Fruit fly (Drosophila melanogaster) whole organism, wandering third instar larva: ENCODE results near the gene CG43800.

ENCODE experiments used
- Abd-B ChIP-seq: fragments of >200 bp; optimal IDR thresholded peaks from 2 replicates; lab custom pipeline; 2017; ENCODE audit warnings: missing biosample characterization, missing genetic modification characterization
- CG32264 ChIP-seq: fragments of 200-800 bp; sonication (Bioruptor generic); optimal IDR thresholded peaks from 2 replicates; lab custom pipeline; 2016; ENCODE audit warnings: missing biosample characterization, missing genetic modification characterization
- CG9705 ChIP-seq: fragments of 200-800 bp; sonication (Bioruptor generic); optimal IDR thresholded peaks from 2 replicates; lab custom pipeline; 2018; ENCODE audit warnings: missing biosample characterization, mild to moderate bottlenecking, missing genetic modification characterization
- CrebA ChIP-seq: fragments of 200-800 bp; sonication (Bioruptor generic); optimal IDR thresholded peaks from 2 replicates; lab custom pipeline; 2016; ENCODE audit warnings: missing biosample characterization, mild to moderate bottlenecking, missing genetic modification characterization, borderline replicate concordance
- Dfd ChIP-seq: fragments of >200 bp; optimal IDR thresholded peaks from 2 replicates; lab custom pipeline; 2017; ENCODE audit warnings: missing biosample characterization, missing genetic modification characterization
- GATAd ChIP-seq: sonication (Bioruptor generic); optimal IDR thresholded peaks from 2 replicates; lab custom pipeline; 2016; ENCODE audit warnings: missing biosample characterization, missing genetic modification characterization
- HLH106 ChIP-seq: fragments of 200-800 bp; optimal IDR thresholded peaks from 3 replicates; lab custom pipeline; 2019; ENCODE audit warnings: missing biosample characterization, mild to moderate bottlenecking, missing genetic modification characterization, moderate library complexity
- Hnf4 ChIP-seq: fragments of 200-800 bp; sonication (Bioruptor generic); optimal IDR thresholded peaks from 2 replicates; lab custom pipeline; 2016; ENCODE audit warnings: missing biosample characterization, mild to moderate bottlenecking, missing genetic modification characterization
- Hr78 ChIP-seq: fragments of >200 bp; optimal IDR thresholded peaks from 2 replicates; lab custom pipeline; 2017; ENCODE audit warnings: missing biosample characterization, missing genetic modification characterization
- Hr83 ChIP-seq: fragments of 200-300 bp; sonication (Bioruptor generic); optimal IDR thresholded peaks from 2 replicates; lab custom pipeline; 2016; ENCODE audit warnings: missing biosample characterization, mild to moderate bottlenecking, missing genetic modification characterization, moderate library complexity; ENCODE audit not compliant: poor library complexity, severe bottlenecking
- Jra ChIP-seq: sonication (Bioruptor generic); optimal IDR thresholded peaks from 2 replicates; lab custom pipeline; 2016; ENCODE audit warnings: missing biosample characterization, missing genetic modification characterization
- Mio ChIP-seq: sonication (Bioruptor generic); optimal IDR thresholded peaks from 2 replicates; lab custom pipeline; 2016; ENCODE audit warnings: missing biosample characterization, missing genetic modification characterization
- Myc ChIP-seq: fragments of >200 bp; optimal IDR thresholded peaks from 2 replicates; lab custom pipeline; 2017
- OdsH ChIP-seq: fragments of 200-800 bp; sonication (Bioruptor generic); optimal IDR thresholded peaks from 2 replicates; lab custom pipeline; 2016; ENCODE audit warnings: missing biosample characterization, mild to moderate bottlenecking, missing genetic modification characterization
- Rel ChIP-seq, 2 experiments: fragments of 200-800 bp; sonication (Bioruptor generic) in 1 of 2; optimal IDR thresholded peaks; 2 replicates in 1 of 2; 3 replicates in 1 of 2; lab custom pipeline; 2016 to 2019; ENCODE audit warnings: mild to moderate bottlenecking in 2 of 2, missing biosample characterization in 2 of 2, missing genetic modification characterization in 2 of 2, moderate library complexity in 1 of 2
- Sp1 ChIP-seq: fragments of 200-800 bp; sonication (Bioruptor generic); optimal IDR thresholded peaks from 3 replicates; lab custom pipeline; 2019; ENCODE audit warnings: missing biosample characterization, mild to moderate bottlenecking, missing genetic modification characterization, moderate library complexity
- Vsx2 ChIP-seq: fragments of 200-300, 225-300 bp; sonication (Bioruptor generic); optimal IDR thresholded peaks from 2 replicates; lab custom pipeline; 2018; ENCODE audit warnings: missing biosample characterization, missing genetic modification characterization; ENCODE audit not compliant: partially characterized antibody
- br ChIP-seq: fragments of 200-800 bp; sonication (Bioruptor generic); optimal IDR thresholded peaks from 2 replicates; lab custom pipeline; 2016; ENCODE audit warnings: missing biosample characterization, missing genetic modification characterization
- brk ChIP-seq: fragments of 200-800 bp; sonication (Bioruptor generic); optimal IDR thresholded peaks from 2 replicates; lab custom pipeline; 2016; ENCODE audit warnings: missing biosample characterization, mild to moderate bottlenecking, missing genetic modification characterization
- dl ChIP-seq, 2 experiments: fragments of 175-275, 200-275 bp in 1 of 2; fragments of 200-275 bp in 1 of 2; sonication (Bioruptor generic); optimal IDR thresholded peaks; lab custom pipeline; 2018; ENCODE audit warnings: mild to moderate bottlenecking in 2 of 2, missing biosample characterization in 2 of 2, missing genetic modification characterization in 2 of 2, moderate library complexity in 2 of 2; ENCODE audit not compliant: partially characterized antibody in 2 of 2, insufficient read depth in 1 of 2
- dmrt93B ChIP-seq: fragments of 200-800 bp; sonication (Bioruptor generic); optimal IDR thresholded peaks from 2 replicates; lab custom pipeline; 2018; ENCODE audit warnings: missing biosample characterization, mild to moderate bottlenecking, missing genetic modification characterization
- dsf ChIP-seq: sonication (Bioruptor generic); optimal IDR thresholded peaks from 2 replicates; lab custom pipeline; 2016; ENCODE audit warnings: missing biosample characterization, missing genetic modification characterization, borderline replicate concordance
- ey ChIP-seq: fragments of 200-800 bp; sonication (Bioruptor generic); optimal IDR thresholded peaks from 2 replicates; lab custom pipeline; 2016; ENCODE audit warnings: missing biosample characterization, missing genetic modification characterization
- foxo ChIP-seq, 2 experiments: fragments of 200-800 bp; sonication (Bioruptor generic); optimal IDR thresholded peaks; 2 replicates in 1 of 2; 3 replicates in 1 of 2; lab custom pipeline; 2016 to 2017; ENCODE audit warnings: missing biosample characterization in 2 of 2, missing genetic modification characterization in 2 of 2
- fru ChIP-seq: fragments of 200-800 bp; sonication (Bioruptor generic); optimal IDR thresholded peaks from 3 replicates; lab custom pipeline; 2016; ENCODE audit warnings: missing biosample characterization, mild to moderate bottlenecking, missing genetic modification characterization
- h ChIP-seq: fragments of 200-800 bp; sonication (Bioruptor generic); optimal IDR thresholded peaks from 3 replicates; lab custom pipeline; 2016; ENCODE audit warnings: missing biosample characterization, mild to moderate bottlenecking, missing genetic modification characterization
- jim ChIP-seq: fragments of 175-275, 200-325 bp; sonication (Bioruptor generic); optimal IDR thresholded peaks from 2 replicates; lab custom pipeline; 2016; ENCODE audit warnings: missing biosample characterization, mild to moderate bottlenecking, missing genetic modification characterization
- lola ChIP-seq: fragments of >200 bp; optimal IDR thresholded peaks from 2 replicates; lab custom pipeline; 2017; ENCODE audit warnings: missing biosample characterization, missing genetic modification characterization
- pan ChIP-seq: fragments of >200 bp; optimal IDR thresholded peaks from 2 replicates; lab custom pipeline; 2017
- psq ChIP-seq: fragments of 200-800 bp; sonication (Bioruptor generic); optimal IDR thresholded peaks from 3 replicates; lab custom pipeline; 2017; ENCODE audit warnings: missing biosample characterization, mild to moderate bottlenecking, missing genetic modification characterization, moderate library complexity
- rgr ChIP-seq: fragments of 200-800 bp; sonication (Bioruptor generic); optimal IDR thresholded peaks from 3 replicates; lab custom pipeline; 2016; ENCODE audit warnings: missing biosample characterization, mild to moderate bottlenecking, missing genetic modification characterization
- sage ChIP-seq: fragments of 200-800 bp; sonication (Bioruptor generic); optimal IDR thresholded peaks from 2 replicates; lab custom pipeline; 2016; ENCODE audit warnings: missing biosample characterization, mild to moderate bottlenecking, missing genetic modification characterization
- sv ChIP-seq: fragments of 200-800 bp; sonication (Bioruptor generic); optimal IDR thresholded peaks from 3 replicates; lab custom pipeline; 2016; ENCODE audit warnings: missing biosample characterization, missing genetic modification characterization
- usp ChIP-seq: fragments of >200 bp; optimal IDR thresholded peaks from 2 replicates; lab custom pipeline; 2017; ENCODE audit warnings: missing biosample characterization, missing genetic modification characterization
- woc ChIP-seq: sonication (Bioruptor generic); optimal IDR thresholded peaks from 2 replicates; lab custom pipeline; 2016; ENCODE audit warnings: missing biosample characterization, mild to moderate bottlenecking, missing genetic modification characterization

Gene CG43800

dm6 chr2L:7264396-7264795 is 31.8 kb upstream of the CG43800 start:
- TF ChIP-seq woc (GFP tag; lab: Kevin White, UChicago), result no peak
- no peak for TF ChIP-seq pan (lab: Kevin White, UChicago)
- TF ChIP-seq GATAd (GFP tag; lab: Kevin White, UChicago), result no peak
- no peak for TF ChIP-seq jim (GFP tag; lab: Kevin White, UChicago)
- no peak for TF ChIP-seq psq (GFP tag; lab: Kevin White, UChicago)
- no peak for TF ChIP-seq CG32264 (GFP tag; lab: Kevin White, UChicago)
- TF ChIP-seq dmrt93B (GFP tag; lab: Kevin White, UChicago), result no peak
- TF ChIP-seq sage (GFP tag; lab: Kevin White, UChicago), result no peak
- no peak for TF ChIP-seq sv (GFP tag; lab: Kevin White, UChicago)
- TF ChIP-seq Hnf4, result no peak
- TF ChIP-seq CrebA (GFP tag; lab: Kevin White, UChicago), result no peak
- TF ChIP-seq usp, result no peak
- no peak for TF ChIP-seq Hr78
- no peak for TF ChIP-seq OdsH (GFP tag; lab: Kevin White, UChicago)

DNA sequence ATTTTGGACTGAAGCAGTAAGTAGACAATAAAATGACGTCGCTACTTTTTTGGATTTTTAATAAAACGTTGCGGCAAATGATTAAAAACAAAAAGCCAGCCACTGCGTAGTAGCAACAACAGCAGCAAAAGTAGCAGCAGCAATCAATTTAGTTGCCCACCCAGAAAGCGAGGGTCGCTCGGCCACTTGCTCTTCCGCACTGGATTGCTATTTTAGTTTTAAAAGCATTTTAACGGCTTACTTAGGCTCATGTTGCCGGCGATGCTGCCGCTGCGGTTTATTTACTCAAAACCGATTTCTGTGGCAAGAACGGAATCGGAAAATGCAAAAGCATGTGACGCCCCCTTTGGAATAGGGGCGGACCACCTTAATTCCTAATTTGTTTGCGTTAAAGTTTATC is 30.0 kb upstream of the CG43800 start:
- TF ChIP-seq Hr83 (GFP tag; lab: Kevin White, UChicago) (no peak), Rel (GFP tag; optimal IDR thresholded peaks at IDR 0.05; lab: Kevin White, UChicago) (no peak), Rel (tag; optimal IDR thresholded peaks at IDR 0.05; lab: Kevin White, UChicago) (no peak), usp (no peak), Abd-B (GFP tag; lab: Kevin White, UChicago) (no peak), GATAd (GFP tag; lab: Kevin White, UChicago) (no peak), Hnf4 (no peak), dl (GFP tag; optimal IDR thresholded peaks at IDR 0.05; lab: Kevin White, UChicago; ENCODE audit: insufficient read depth in 1 of 2, partially characterized antibody in 2 of 2) (no peak), CG9705 (no peak), pan (lab: Kevin White, UChicago) (no peak), Mio (GFP tag; lab: Kevin White, UChicago) (no peak), OdsH (GFP tag; lab: Kevin White, UChicago) (no peak), jim (GFP tag; lab: Kevin White, UChicago) (no peak), Vsx2 (GFP tag; lab: Kevin White, UChicago) (no peak), Dfd (no peak), Myc (lab: Kevin White, UChicago) (no peak), psq (GFP tag; lab: Kevin White, UChicago) (no peak)

DNA sequence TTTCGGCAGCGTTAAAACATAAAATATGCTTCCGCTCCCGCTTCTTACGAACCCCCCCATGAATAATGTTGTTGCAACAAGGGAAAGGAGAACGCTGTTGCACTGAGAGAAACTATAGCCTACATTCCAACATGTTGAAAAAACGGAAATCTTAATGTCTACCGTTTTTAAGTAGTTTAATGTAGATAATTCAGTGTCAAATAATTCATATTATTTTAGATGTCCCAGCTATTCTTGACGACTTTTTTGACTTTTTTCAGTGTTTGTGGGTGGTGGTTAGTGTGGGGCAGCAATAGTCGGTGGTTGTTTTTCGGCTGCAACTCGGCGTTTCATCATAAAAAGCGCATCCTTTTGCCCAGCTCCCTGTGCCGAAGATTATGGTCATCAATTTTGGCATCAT is 29.4 kb upstream of the CG43800 start:
- peak; percentile 26 for TF ChIP-seq Jra
- peak; percentile 59 for TF ChIP-seq h
- TF ChIP-seq Sp1 (GFP tag; lab: Kevin White, UChicago), result peak; percentile 59
- peak; percentile 56 for TF ChIP-seq OdsH (GFP tag; lab: Kevin White, UChicago)
- TF ChIP-seq fru (GFP tag; lab: Kevin White, UChicago), result peak; percentile 49
- TF ChIP-seq ey (GFP tag; lab: Kevin White, UChicago), result peak; percentile 47
- TF ChIP-seq psq (GFP tag; lab: Kevin White, UChicago), result peak; percentile 53
- peak; percentile 36 for TF ChIP-seq woc (GFP tag; lab: Kevin White, UChicago)
- TF ChIP-seq foxo (GFP tag; optimal IDR thresholded peaks at IDR 0.05; lab: Kevin White, UChicago), result peak in 1 of 2 experiments; percentile 44
- no peak for TF ChIP-seq Hr78
- peak; percentile 43 for TF ChIP-seq rgr (GFP tag; lab: Kevin White, UChicago)
- no peak for TF ChIP-seq sv (GFP tag; lab: Kevin White, UChicago)
- TF ChIP-seq Hnf4, result peak; percentile 60
- peak; percentile 18 for TF ChIP-seq HLH106
- TF ChIP-seq brk (GFP tag; lab: Kevin White, UChicago), result peak; percentile 11
- no peak for TF ChIP-seq Abd-B (GFP tag; lab: Kevin White, UChicago)
- no peak for TF ChIP-seq lola (GFP tag; lab: Kevin White, UChicago)
- peak; percentile 72 for TF ChIP-seq br (GFP tag; lab: Kevin White, UChicago)

- TF ChIP-seq Sp1 (GFP tag; lab: Kevin White, UChicago) (no peak), Mio (GFP tag; lab: Kevin White, UChicago) (no peak), rgr (GFP tag; lab: Kevin White, UChicago) (no peak), usp (no peak), Rel (GFP tag; optimal IDR thresholded peaks at IDR 0.05; lab: Kevin White, UChicago) (no peak), Rel (tag; optimal IDR thresholded peaks at IDR 0.05; lab: Kevin White, UChicago) (no peak), Jra (no peak), foxo (GFP tag; optimal IDR thresholded peaks at IDR 0.05; lab: Kevin White, UChicago) (no peak), OdsH (GFP tag; lab: Kevin White, UChicago) (no peak), dsf (GFP tag; lab: Kevin White, UChicago) (no peak), psq (GFP tag; lab: Kevin White, UChicago) (no peak), h (no peak), Myc (lab: Kevin White, UChicago) (no peak), GATAd (GFP tag; lab: Kevin White, UChicago) (no peak), ey (GFP tag; lab: Kevin White, UChicago) (no peak), woc (GFP tag; lab: Kevin White, UChicago) (no peak)
- TF ChIP-seq, all 38 proteins: peak for 0
Measured at dm6 chr2L:7260251-7260650, 27.6 kb upstream of the CG43800 start.
